Worm (Caenorhabditis elegans) whole organism, L3 larva: ENCODE data around the gene vrk-1.

Source experiments
- ama-1 ChIP-seq: fragments of 150-350 bp; optimal IDR thresholded peaks from 2 replicates; lab custom pipeline; 2018
- ceh-16 ChIP-seq: sonication (generic microtip); optimal IDR thresholded peaks from 2 replicates; lab custom pipeline; 2017; ENCODE audit warnings: missing biosample characterization, missing genetic modification characterization
- elt-3 ChIP-seq, 3 experiments: fragments of 150-350 bp in 1 of 3; sonication (generic microtip) in 2 of 3; optimal IDR thresholded peaks; 2 replicates in 2 of 3; 4 replicates in 1 of 3; lab custom pipeline; 2014 to 2017; ENCODE audit warnings: missing biosample characterization in 3 of 3, missing genetic modification characterization in 3 of 3
- eor-1 ChIP-seq, 2 experiments: fragments of 150-350 bp; optimal IDR thresholded peaks; 2 replicates each; lab custom pipeline; 2014 to 2018; ENCODE audit warnings: missing biosample characterization in 2 of 2, missing genetic modification characterization in 2 of 2
- lin-15B ChIP-seq: fragments of 150-350 bp; optimal IDR thresholded peaks from 2 replicates; lab custom pipeline; 2014; ENCODE audit warnings: missing biosample characterization, missing genetic modification characterization
- nfya-1 ChIP-seq: sonication (generic microtip); optimal IDR thresholded peaks from 2 replicates; lab custom pipeline; 2017; ENCODE audit warnings: missing genetic modification characterization, mild to moderate bottlenecking, missing compliant biosample characterization, antibody characterized with exemption, moderate library complexity; ENCODE audit not compliant: insufficient read depth
- pha-4 ChIP-seq: fragments of 150-350 bp; optimal IDR thresholded peaks from 2 replicates; lab custom pipeline; 2014; ENCODE audit warnings: missing biosample characterization, missing genetic modification reagents, missing genetic modification characterization
- tbx-2 ChIP-seq: sonication (generic microtip); optimal IDR thresholded peaks from 2 replicates; lab custom pipeline; 2016; ENCODE audit warnings: mild to moderate bottlenecking, missing genetic modification characterization, missing compliant biosample characterization
- unc-62 ChIP-seq: fragments of 150-350 bp; sonication (generic microtip); optimal IDR thresholded peaks from 4 replicates; lab custom pipeline; 2014; ENCODE audit warnings: missing biosample characterization, missing genetic modification reagents, missing genetic modification characterization
- ztf-11 ChIP-seq: fragments of 150-350 bp; optimal IDR thresholded peaks from 2 replicates; lab custom pipeline; 2014; ENCODE audit warnings: missing biosample characterization, missing genetic modification characterization
- ztf-4 ChIP-seq: fragments of 150-350 bp; optimal IDR thresholded peaks from 2 replicates; lab custom pipeline; 2014; ENCODE audit warnings: missing biosample characterization, missing genetic modification characterization

- TF ChIP-seq ama-1 (lab: Kevin White, UChicago): no peak
- TF ChIP-seq ceh-16 (tag; lab: Kevin White, UChicago): no peak
- TF ChIP-seq eor-1 (tag; optimal IDR thresholded peaks at IDR 0.05; lab: Kevin White, UChicago): no peak
- no peak for TF ChIP-seq unc-62 (GFP tag; lab: Kevin White, UChicago)
- TF ChIP-seq lin-15B (tag; lab: Kevin White, UChicago): no peak
- TF ChIP-seq ztf-11: no peak
- no peak for TF ChIP-seq elt-3 (tag; optimal IDR thresholded peaks at IDR 0.05; lab: Kevin White, UChicago)
- no peak for TF ChIP-seq nfya-1 (tag; lab: Kevin White, UChicago)
- peak; percentile 42 for TF ChIP-seq pha-4 (tag; lab: Kevin White, UChicago)
- TF ChIP-seq tbx-2 (tag; lab: Kevin White, UChicago): no peak
- TF ChIP-seq ztf-4 (tag; lab: Kevin White, UChicago): no peak
Observed at ce11 chrII:5913897-5914296, 7.9 kb upstream of the vrk-1 start.
